Worm (Caenorhabditis elegans): ENCODE measurements around the gene mob-1.

Gene mob-1

ce11 chrIV:11857159-11857565 lies 3.2 kb upstream of the mob-1 start (continued):
- TF ChIP-seq F49E8.2 (tag; optimal IDR thresholded peaks at IDR 0.05; ENCODE audit: insufficient read depth) (no peak), F52B5.7 (tag; optimal IDR thresholded peaks at IDR 0.05) (peak; percentile 5), hmg-1.2 (GFP tag; IDR thresholded peaks at IDR 0.05) (peak; percentile 56; the same call in 1 of the 2 replicates), lin-35 (GFP tag; optimal IDR thresholded peaks at IDR 0.05) (peak in 1 of 3 experiments; percentile 59), nfyb-1 (GFP tag; IDR thresholded peaks at IDR 0.05) (peak; percentile 71; the same call in 1 of the 2 replicates), F33H1.4 (GFP tag; IDR thresholded peaks at IDR 0.05) (no peak), rcor-1 (GFP tag; IDR thresholded peaks at IDR 0.05) (peak; percentile 56; the same call in 1 of the 2 replicates), F22D6.2 (tag; optimal IDR thresholded peaks at IDR 0.05) (no peak), Y95B8A.8 (GFP tag; IDR thresholded peaks at IDR 0.05) (0 out of 2 replicates have a peak, but pooled peaks have one; percentile 26), Y67H2A.10 (GFP tag; conservative IDR thresholded peaks at IDR 0.05) (no peak), B0019.2 (GFP tag; conservative IDR thresholded peaks at IDR 0.05) (no peak), madf-6 (GFP tag; IDR thresholded peaks at IDR 0.05) (0 out of 2 replicates have a peak, but pooled peaks have one; percentile 4), bed-1 (GFP tag; IDR thresholded peaks at IDR 0.05) (no peak), tbx-9 (tag; optimal IDR thresholded peaks at IDR 0.05; ENCODE audit: borderline replicate concordance) (no peak), sdz-38 (tag; optimal IDR thresholded peaks at IDR 0.05) (no peak), unc-62 (GFP tag; optimal IDR thresholded peaks at IDR 0.05) (no peak), nhr-80 (tag; optimal IDR thresholded peaks at IDR 0.05) (peak; percentile 57), attf-5 (GFP tag; optimal IDR thresholded peaks at IDR 0.05) (peak; percentile 88), dpl-1 (GFP tag; optimal IDR thresholded peaks at IDR 0.05) (no peak), C06A6.2 (GFP tag; conservative IDR thresholded peaks at IDR 0.05) (no peak), T26A5.8 (tag; optimal IDR thresholded peaks at IDR 0.05) (no peak), somi-1 (GFP tag; optimal IDR thresholded peaks at IDR 0.05) (peak; percentile 53), nhr-27 (tag; optimal IDR thresholded peaks at IDR 0.05) (no peak), repo-1 (tag; optimal IDR thresholded peaks at IDR 0.05) (peak; percentile 25), Y56A3A.18 (GFP tag; IDR thresholded peaks at IDR 0.05) (no peak), lin-40 (tag; optimal IDR thresholded peaks at IDR 0.05) (peak; percentile 51), rec-8 (tag; optimal IDR thresholded peaks at IDR 0.05) (no peak), egrh-3 (GFP tag; IDR thresholded peaks at IDR 0.05) (peak; percentile 74), cebp-1 (GFP tag; IDR thresholded peaks at IDR 0.05) (peak; percentile 89), cebp-1 (tag; optimal IDR thresholded peaks at IDR 0.05) (peak; percentile 96), ztf-6 (GFP tag; IDR thresholded peaks at IDR 0.05) (no peak), lag-1 (GFP tag; IDR thresholded peaks at IDR 0.05) (no peak), pbrm-1 (GFP tag; IDR thresholded peaks at IDR 0.05) (0 out of 2 replicates have a peak, but pooled peaks have one; percentile 5), chd-7 (tag; optimal IDR thresholded peaks at IDR 0.05) (peak; percentile 27), ztf-3 (GFP tag; optimal IDR thresholded peaks at IDR 0.05) (no peak), F57C9.4 (tag; optimal IDR thresholded peaks at IDR 0.05) (no peak), madf-10 (tag; optimal IDR thresholded peaks at IDR 0.05) (peak; percentile 23), atf-7 (tag; optimal IDR thresholded peaks at IDR 0.05) (peak; percentile 29), egl-18 (GFP tag; IDR thresholded peaks at IDR 0.05) (0 out of 2 replicates have a peak, but pooled peaks have one; percentile 25)

DNA sequence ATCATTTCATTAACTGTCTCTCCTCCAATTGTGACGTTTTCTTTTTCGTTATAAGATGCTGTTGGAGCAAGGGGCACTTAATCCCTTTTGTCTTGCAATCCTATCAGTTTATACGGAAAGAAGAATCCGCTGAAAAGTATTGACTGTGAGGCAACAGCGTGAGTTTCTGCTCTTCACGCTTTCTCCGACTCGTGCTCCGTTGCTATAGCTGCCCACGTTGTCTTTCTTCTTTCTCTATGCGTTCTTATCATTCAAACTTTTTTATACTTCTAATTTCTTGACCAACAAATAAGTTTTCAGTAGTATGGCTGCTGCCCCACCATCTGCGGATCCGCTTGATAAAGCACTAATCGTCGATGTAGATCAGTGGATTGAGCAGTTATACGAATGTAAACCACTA lies 2.2 kb upstream of the mob-1 start, which contains the start of gene let-92:
Gene let-92, plus strand, starts transcription at position 301 of the 400 bp plus-strand sequence.
- TF ChIP-seq Y53F4B.3 (GFP tag; IDR thresholded peaks at IDR 0.05) (no peak), hmg-20 (GFP tag; IDR thresholded peaks at IDR 0.05) (no peak), efl-1 (GFP tag; optimal IDR thresholded peaks at IDR 0.05) (no peak), nhr-120 (GFP tag; IDR thresholded peaks at IDR 0.05) (no peak), T26A5.8 (tag; optimal IDR thresholded peaks at IDR 0.05) (no peak), rpc-1 (optimal IDR thresholded peaks at IDR 0.05) (no peak), rpc-1 (tag; optimal IDR thresholded peaks at IDR 0.05) (no peak), F23B12.7 (tag; optimal IDR thresholded peaks at IDR 0.05; ENCODE audit: insufficient read depth) (no peak), hlh-12 (tag; optimal IDR thresholded peaks at IDR 0.05) (no peak)
